Worm (Caenorhabditis elegans) whole organism, late embryonic: ENCODE results near the gene F20D6.1.

Experiments used
- C38D4.7 ChIP-seq: fragments of 200-800 bp; sonication (Bioruptor generic); optimal IDR thresholded peaks from 2 replicates; lab custom pipeline; 2018; ENCODE audit warnings: mild to moderate bottlenecking, missing genetic modification characterization, moderate library complexity, missing compliant biosample characterization
- ahr-1 ChIP-seq: sonication (generic microtip); optimal IDR thresholded peaks from 2 replicates; lab custom pipeline; 2016; ENCODE audit warnings: missing genetic modification characterization, missing compliant biosample characterization
- ceh-14 ChIP-seq: sonication (generic microtip); optimal IDR thresholded peaks from 2 replicates; lab custom pipeline; 2016; ENCODE audit warnings: missing genotype, missing genetic modification characterization, missing compliant biosample characterization
- ceh-18 ChIP-seq: sonication (generic microtip); optimal IDR thresholded peaks from 2 replicates; lab custom pipeline; 2016; ENCODE audit warnings: missing genetic modification characterization, missing compliant biosample characterization
- ceh-2 ChIP-seq: sonication (generic microtip); optimal IDR thresholded peaks from 2 replicates; lab custom pipeline; 2016; ENCODE audit warnings: missing genotype, missing genetic modification characterization, missing compliant biosample characterization
- ceh-34 ChIP-seq: sonication (generic microtip); optimal IDR thresholded peaks from 2 replicates; lab custom pipeline; 2016; ENCODE audit warnings: mild to moderate bottlenecking, missing genetic modification characterization, missing compliant biosample characterization
- ceh-6 ChIP-seq: fragments of 200-800 bp; sonication (Bioruptor generic); optimal IDR thresholded peaks from 2 replicates; lab custom pipeline; 2018; ENCODE audit warnings: mild to moderate bottlenecking, missing genetic modification characterization, missing compliant biosample characterization
- ceh-9 ChIP-seq: sonication (generic microtip); optimal IDR thresholded peaks from 2 replicates; lab custom pipeline; 2016; ENCODE audit warnings: mild to moderate bottlenecking, missing genetic modification characterization, inconsistent platforms, missing compliant biosample characterization
- che-1 ChIP-seq: sonication (generic microtip); optimal IDR thresholded peaks from 2 replicates; lab custom pipeline; 2016; ENCODE audit warnings: mild to moderate bottlenecking, missing genetic modification characterization, missing compliant biosample characterization
- dve-1 ChIP-seq: sonication (generic microtip); optimal IDR thresholded peaks from 2 replicates; lab custom pipeline; 2017; ENCODE audit warnings: antibody characterized with exemption, mild to moderate bottlenecking, missing genetic modification characterization, missing compliant biosample characterization
- elt-4 ChIP-seq: sonication (generic microtip); optimal IDR thresholded peaks from 2 replicates; lab custom pipeline; 2016; ENCODE audit warnings: missing genetic modification characterization, missing compliant biosample characterization
- fkh-6 ChIP-seq: sonication (generic microtip); optimal IDR thresholded peaks from 2 replicates; lab custom pipeline; 2016; ENCODE audit warnings: missing genetic modification characterization, missing compliant biosample characterization
- gmeb-2 ChIP-seq: sonication (generic microtip); optimal IDR thresholded peaks from 2 replicates; lab custom pipeline; 2016; ENCODE audit warnings: missing genetic modification characterization, inconsistent platforms, missing compliant biosample characterization
- lin-11 ChIP-seq: fragments of 200-800 bp; sonication (Bioruptor generic); optimal IDR thresholded peaks from 2 replicates; lab custom pipeline; 2018; ENCODE audit warnings: mild to moderate bottlenecking, missing genetic modification characterization, missing compliant biosample characterization
- madf-2 ChIP-seq: sonication (generic microtip); optimal IDR thresholded peaks from 2 replicates; lab custom pipeline; 2017; ENCODE audit warnings: missing genetic modification characterization, missing compliant biosample characterization
- pha-2 ChIP-seq: sonication (generic microtip); optimal IDR thresholded peaks from 2 replicates; lab custom pipeline; 2017; ENCODE audit warnings: mild to moderate bottlenecking, missing genetic modification characterization, missing compliant biosample characterization
- ref-2 ChIP-seq: sonication (generic microtip); optimal IDR thresholded peaks from 2 replicates; lab custom pipeline; 2016; ENCODE audit warnings: missing genetic modification characterization, missing compliant biosample characterization
- sox-2 ChIP-seq: fragments of 200-800 bp; sonication (Bioruptor generic); IDR thresholded peaks from 2 replicates; pipeline ENCODE4 v1.3.6; 2022; ENCODE audit warnings: missing genetic modification reagents, missing genetic modification characterization, missing compliant biosample characterization
- syd-9 ChIP-seq: sonication (generic microtip); optimal IDR thresholded peaks from 2 replicates; lab custom pipeline; 2016; ENCODE audit warnings: mild to moderate bottlenecking, missing genetic modification characterization, moderate library complexity, missing compliant biosample characterization
- tbx-2 ChIP-seq: sonication (generic microtip); optimal IDR thresholded peaks from 2 replicates; lab custom pipeline; 2016; ENCODE audit warnings: missing genetic modification characterization, missing compliant biosample characterization
- tbx-7 ChIP-seq: sonication (generic microtip); optimal IDR thresholded peaks from 2 replicates; lab custom pipeline; 2016; ENCODE audit warnings: missing genotype, missing genetic modification characterization, missing compliant biosample characterization
- zip-5 ChIP-seq: sonication (generic microtip); optimal IDR thresholded peaks from 2 replicates; lab custom pipeline; 2016; ENCODE audit warnings: missing genetic modification characterization, missing compliant biosample characterization

The F20D6.1 gene

ce11 chrV:8238290-8238689, 47.8 kb downstream of the F20D6.1 start, which contains the start of gene rol-3:
Gene rol-3, minus strand, starts transcription at chrV:8238409.
- TF ChIP-seq ceh-18, result no peak
- TF ChIP-seq madf-2, result no peak
- TF ChIP-seq fkh-6, result no peak
- no peak for TF ChIP-seq syd-9 (tag; lab: Kevin White, UChicago)

- TF ChIP-seq ceh-9 (tag; lab: Kevin White, UChicago), result no peak
- no peak for TF ChIP-seq ceh-6 (GFP tag; lab: Kevin White, UChicago)
- no peak for TF ChIP-seq pha-2 (tag; lab: Kevin White, UChicago)
- TF ChIP-seq ref-2 (tag; lab: Kevin White, UChicago), result no peak
- no peak for TF ChIP-seq gmeb-2
- TF ChIP-seq dve-1 (tag; lab: Kevin White, UChicago), result no peak
- no peak for TF ChIP-seq ahr-1 (tag; lab: Kevin White, UChicago)
- TF ChIP-seq ceh-2, result no peak
- TF ChIP-seq C38D4.7 (GFP tag; lab: Kevin White, UChicago), result no peak
- no peak for TF ChIP-seq fkh-6
- no peak for TF ChIP-seq sox-2 (GFP tag; lab: Robert Waterston, UW)
- no peak for TF ChIP-seq che-1 (tag; lab: Kevin White, UChicago)
- no peak for TF ChIP-seq zip-5
- no peak for TF ChIP-seq elt-4 (tag; lab: Kevin White, UChicago)
- no peak for TF ChIP-seq lin-11
- TF ChIP-seq tbx-2 (tag; lab: Kevin White, UChicago), result no peak
- no peak for TF ChIP-seq tbx-7
- TF ChIP-seq ceh-14, result no peak
- no peak for TF ChIP-seq ceh-34
Observed at ce11 chrV:8239928-8240327, 49.4 kb downstream of the F20D6.1 start, which contains the start of gene C16D9.3. Gene C16D9.3, minus strand, starts transcription at chrV:8240028.
